Worm (Caenorhabditis elegans) whole organism, L1 larva: ENCODE data around the gene F21D12.3.

ENCODE experiments used
- C04F5.9 ChIP-seq: sonication (generic microtip); optimal IDR thresholded peaks from 2 replicates; lab custom pipeline; 2016; ENCODE audit warnings: missing genetic modification characterization, missing compliant biosample characterization
- C16A3.4 ChIP-seq: fragments of 150-350 bp; optimal IDR thresholded peaks from 2 replicates; lab custom pipeline; 2014; ENCODE audit warnings: missing biosample characterization, missing genetic modification characterization
- F16B12.6 ChIP-seq: fragments of 150-350 bp; optimal IDR thresholded peaks from 2 replicates; lab custom pipeline; 2014; ENCODE audit warnings: missing biosample characterization, missing genetic modification characterization
- Y116A8C.19 ChIP-seq: sonication (generic microtip); optimal IDR thresholded peaks from 2 replicates; lab custom pipeline; 2016; ENCODE audit warnings: missing compliant biosample characterization, missing genetic modification characterization, borderline replicate concordance
- aha-1 ChIP-seq: fragments of 150-350 bp; optimal IDR thresholded peaks from 2 replicates; lab custom pipeline; 2014; ENCODE audit warnings: missing biosample characterization, missing genetic modification characterization
- alr-1 ChIP-seq: fragments of 200-800 bp; sonication (Bioruptor generic); optimal IDR thresholded peaks from 2 replicates; lab custom pipeline; 2018; ENCODE audit warnings: borderline replicate concordance, mild to moderate bottlenecking, missing genetic modification characterization, missing compliant biosample characterization
- ama-1 ChIP-seq: fragments of 150-350 bp; optimal IDR thresholded peaks from 2 replicates; lab custom pipeline; 2014
- blmp-1 ChIP-seq: fragments of 150-350 bp; optimal IDR thresholded peaks from 2 replicates; lab custom pipeline; 2014; ENCODE audit warnings: missing biosample characterization, missing genetic modification characterization
- ceh-63 ChIP-seq: fragments of 200-800 bp; sonication (Bioruptor generic); optimal IDR thresholded peaks from 2 replicates; lab custom pipeline; 2018; ENCODE audit warnings: mild to moderate bottlenecking, missing genetic modification characterization, missing compliant biosample characterization
- ceh-82 ChIP-seq, 3 experiments: fragments of 150-350 bp in 1 of 3; sonication (generic microtip) in 2 of 3; optimal IDR thresholded peaks; 2 replicates each; lab custom pipeline; 2014 to 2017; ENCODE audit warnings: missing biosample characterization in 3 of 3, missing genetic modification characterization in 3 of 3
- dsc-1 ChIP-seq: sonication (generic microtip); optimal IDR thresholded peaks from 2 replicates; lab custom pipeline; 2016; ENCODE audit warnings: mild to moderate bottlenecking, missing genetic modification characterization, missing compliant biosample characterization
- efl-1 ChIP-seq, 4 experiments: fragments of 150-350 bp; optimal IDR thresholded peaks in 3 of 4; peaks in 1 of 4; 1 replicate in 1 of 4; 2 replicates in 3 of 4; lab custom pipeline; 2014; ENCODE audit warnings: missing biosample characterization in 2 of 4, missing genetic modification characterization in 2 of 4, missing genetic modification reagents in 2 of 4
- efl-3 ChIP-seq: fragments of 200-800 bp; sonication (Bioruptor generic); optimal IDR thresholded peaks from 2 replicates; lab custom pipeline; 2018; ENCODE audit warnings: mild to moderate bottlenecking, missing genetic modification characterization, missing compliant biosample characterization
- egl-13 ChIP-seq: sonication (generic microtip); optimal IDR thresholded peaks from 2 replicates; lab custom pipeline; 2016; ENCODE audit warnings: missing genotype, missing genetic modification reagents, missing genetic modification characterization, missing compliant biosample characterization
- egl-27 ChIP-seq, 2 experiments: fragments of 150-350 bp in 1 of 2; sonication (generic microtip); optimal IDR thresholded peaks; 3 replicates each; lab custom pipeline; 2017 to 2018; ENCODE audit warnings: missing biosample characterization in 2 of 2, missing genetic modification characterization in 2 of 2, missing genetic modification reagents in 2 of 2
- elt-2 ChIP-seq: sonication (generic microtip); optimal IDR thresholded peaks from 2 replicates; lab custom pipeline; 2016; ENCODE audit warnings: missing genetic modification characterization, mild to moderate bottlenecking, inconsistent platforms, missing compliant biosample characterization, missing genetic modification reagents
- ets-5 ChIP-seq: fragments of 200-800 bp; sonication (Bioruptor generic); IDR thresholded peaks from 2 replicates; pipeline ENCODE4 v1.3.6; 2022; ENCODE audit warnings: missing genetic modification characterization, missing compliant biosample characterization
- fkh-10 ChIP-seq: sonication (generic microtip); optimal IDR thresholded peaks from 2 replicates; lab custom pipeline; 2017; ENCODE audit warnings: missing biosample characterization, missing genetic modification reagents, missing genetic modification characterization
- fkh-4 ChIP-seq: sonication (generic microtip); optimal IDR thresholded peaks from 2 replicates; lab custom pipeline; 2016; ENCODE audit warnings: missing compliant biosample characterization, missing genetic modification characterization, borderline replicate concordance
- fkh-8 ChIP-seq: sonication (generic microtip); optimal IDR thresholded peaks from 2 replicates; lab custom pipeline; 2016; ENCODE audit warnings: mild to moderate bottlenecking, missing genetic modification characterization, missing compliant biosample characterization
- fos-1 ChIP-seq: fragments of 150-350 bp; optimal IDR thresholded peaks from 2 replicates; lab custom pipeline; 2014; ENCODE audit warnings: missing biosample characterization, missing genetic modification characterization
- isw-1 ChIP-seq: fragments of 200-800 bp; sonication (Bioruptor generic); IDR thresholded peaks from 2 replicates; pipeline ENCODE4 v1.3.6; 2022; ENCODE audit warnings: missing genetic modification characterization, missing compliant biosample characterization
- jun-1 ChIP-seq: fragments of 150-350 bp; optimal IDR thresholded peaks from 2 replicates; lab custom pipeline; 2014; ENCODE audit warnings: missing biosample characterization, missing genetic modification reagents, missing genetic modification characterization
- lin-13 ChIP-seq: fragments of 150-350 bp; optimal IDR thresholded peaks from 2 replicates; lab custom pipeline; 2014; ENCODE audit warnings: missing biosample characterization, missing genetic modification reagents, missing genetic modification characterization
- lin-14 ChIP-seq: fragments of 200-800 bp; sonication (Bioruptor generic); optimal IDR thresholded peaks from 2 replicates; lab custom pipeline; 2018; ENCODE audit warnings: mild to moderate bottlenecking, missing genetic modification characterization, moderate library complexity, missing compliant biosample characterization
- lir-3 ChIP-seq: sonication (generic microtip); optimal IDR thresholded peaks from 2 replicates; lab custom pipeline; 2016; ENCODE audit warnings: mild to moderate bottlenecking, missing genetic modification characterization, moderate library complexity, missing compliant biosample characterization; ENCODE audit not compliant: poor library complexity
- mdl-1 ChIP-seq, 2 experiments: fragments of 150-350 bp; optimal IDR thresholded peaks; 2 replicates each; lab custom pipeline; 2014 to 2017; ENCODE audit warnings: missing biosample characterization in 2 of 2, missing genetic modification characterization in 2 of 2, inconsistent platforms in 1 of 2
- mef-2 ChIP-seq: fragments of 150-350 bp; optimal IDR thresholded peaks from 2 replicates; lab custom pipeline; 2014; ENCODE audit warnings: missing biosample characterization, missing genetic modification characterization
- nhr-11 ChIP-seq: fragments of 150-350 bp; optimal IDR thresholded peaks from 2 replicates; lab custom pipeline; 2014; ENCODE audit warnings: missing biosample characterization, missing genetic modification characterization
- nhr-12 ChIP-seq: sonication (generic microtip); optimal IDR thresholded peaks from 2 replicates; lab custom pipeline; 2017; ENCODE audit warnings: missing biosample characterization, missing genetic modification characterization
- nhr-20 ChIP-seq: sonication (generic microtip); optimal IDR thresholded peaks from 2 replicates; lab custom pipeline; 2016; ENCODE audit warnings: mild to moderate bottlenecking, missing genetic modification characterization, missing compliant biosample characterization
- nhr-237 ChIP-seq: fragments of 150-350 bp; optimal IDR thresholded peaks from 2 replicates; lab custom pipeline; 2014; ENCODE audit warnings: missing biosample characterization, missing genetic modification characterization
- nhr-47 ChIP-seq: sonication (generic microtip); optimal IDR thresholded peaks from 2 replicates; lab custom pipeline; 2016; ENCODE audit warnings: mild to moderate bottlenecking, missing genetic modification characterization, moderate library complexity, missing compliant biosample characterization
- nhr-71 ChIP-seq: sonication (generic microtip); optimal IDR thresholded peaks from 2 replicates; lab custom pipeline; 2016; ENCODE audit warnings: mild to moderate bottlenecking, missing genetic modification characterization, moderate library complexity, missing compliant biosample characterization
- pag-3 ChIP-seq: sonication (generic microtip); optimal IDR thresholded peaks from 2 replicates; lab custom pipeline; 2017; ENCODE audit warnings: missing genetic modification characterization, mild to moderate bottlenecking, missing compliant biosample characterization, antibody characterized with exemption, borderline replicate concordance; ENCODE audit not compliant: insufficient read depth
- pax-3 ChIP-seq: fragments of 200-800 bp; sonication (Bioruptor generic); optimal IDR thresholded peaks from 2 replicates; lab custom pipeline; 2018; ENCODE audit warnings: mild to moderate bottlenecking, missing genetic modification characterization, moderate library complexity, missing compliant biosample characterization
- pqm-1 ChIP-seq: sonication (generic microtip); optimal IDR thresholded peaks from 3 replicates; lab custom pipeline; 2017; ENCODE audit warnings: missing biosample characterization, missing genetic modification characterization
- skn-1 ChIP-seq: fragments of 150-350 bp; optimal IDR thresholded peaks from 2 replicates; lab custom pipeline; 2014; ENCODE audit warnings: missing biosample characterization, missing genetic modification characterization
- snpc-4 ChIP-seq: fragments of 150-350 bp; optimal IDR thresholded peaks from 2 replicates; lab custom pipeline; 2014; ENCODE audit warnings: missing biosample characterization, missing genetic modification characterization
- snu-23 ChIP-seq: sonication (generic microtip); optimal IDR thresholded peaks from 2 replicates; lab custom pipeline; 2016; ENCODE audit warnings: missing genetic modification characterization, missing compliant biosample characterization
- sox-4 ChIP-seq: sonication (generic microtip); optimal IDR thresholded peaks from 2 replicates; lab custom pipeline; 2016; ENCODE audit warnings: missing genetic modification characterization, missing compliant biosample characterization
- tlp-1 ChIP-seq: fragments of 150-350 bp; optimal IDR thresholded peaks from 2 replicates; lab custom pipeline; 2014; ENCODE audit warnings: missing biosample characterization, missing genetic modification characterization
- unc-130 ChIP-seq: fragments of 150-350 bp; optimal IDR thresholded peaks from 2 replicates; lab custom pipeline; 2017; ENCODE audit warnings: missing biosample characterization, missing genetic modification characterization, inconsistent platforms
- unc-62 ChIP-seq: fragments of 150-350 bp; optimal IDR thresholded peaks from 2 replicates; lab custom pipeline; 2014; ENCODE audit warnings: missing biosample characterization, missing genetic modification reagents, missing genetic modification characterization
- unc-98 ChIP-seq: fragments of 200-800 bp; sonication (Bioruptor generic); IDR thresholded peaks from 2 replicates; pipeline ENCODE4 v1.3.6; 2022; ENCODE audit warnings: missing genetic modification characterization, missing compliant biosample characterization
- vab-15 ChIP-seq: sonication (generic microtip); optimal IDR thresholded peaks from 2 replicates; lab custom pipeline; 2017; ENCODE audit warnings: missing genotype, mild to moderate bottlenecking, missing genetic modification characterization, missing compliant biosample characterization
- xbp-1 ChIP-seq: sonication (generic microtip); optimal IDR thresholded peaks from 2 replicates; lab custom pipeline; 2016; ENCODE audit warnings: missing genetic modification characterization, missing compliant biosample characterization
- zag-1 ChIP-seq: fragments of 150-350 bp; optimal IDR thresholded peaks from 2 replicates; lab custom pipeline; 2014; ENCODE audit warnings: missing biosample characterization, missing genetic modification characterization
- zip-4 ChIP-seq: fragments of 200-800 bp; sonication (Bioruptor generic); optimal IDR thresholded peaks from 2 replicates; lab custom pipeline; 2018; ENCODE audit warnings: mild to moderate bottlenecking, missing genetic modification characterization, moderate library complexity, missing compliant biosample characterization

Gene F21D12.3

ce11 chrII:7287709-7288108 lies 36.1 kb downstream of the F21D12.3 start (continued):
- TF ChIP-seq lin-14 (GFP tag; lab: Kevin White, UChicago) (peak; percentile 59), ama-1 (no peak), efl-1 (optimal IDR thresholded peaks at IDR 0.05; lab: Kevin White, UChicago) (no peak), efl-1 (GFP tag; optimal IDR thresholded peaks at IDR 0.05 in 1 of 2; lab: Kevin White, UChicago) (peak in 1 of 2 experiments; percentile 82), blmp-1 (tag; lab: Kevin White, UChicago) (peak; percentile 37), fkh-4 (tag; lab: Kevin White, UChicago) (no peak), zag-1 (tag; lab: Kevin White, UChicago) (no peak), efl-3 (no peak), mef-2 (no peak), unc-62 (GFP tag; lab: Kevin White, UChicago) (no peak), fos-1 (tag; lab: Kevin White, UChicago) (no peak), pqm-1 (tag; lab: Kevin White, UChicago) (no peak), nhr-237 (no peak), vab-15 (tag; lab: Kevin White, UChicago) (no peak), jun-1 (tag; lab: Kevin White, UChicago) (no peak), xbp-1 (tag; lab: Kevin White, UChicago) (no peak), lin-13 (GFP tag; lab: Kevin White, UChicago) (no peak), ceh-63 (GFP tag; lab: Kevin White, UChicago) (no peak), pag-3 (tag; lab: Kevin White, UChicago) (no peak), mdl-1 (tag; optimal IDR thresholded peaks at IDR 0.05; lab: Kevin White, UChicago) (no peak), unc-130 (no peak), aha-1 (tag; lab: Kevin White, UChicago) (no peak), snpc-4 (tag; lab: Kevin White, UChicago) (no peak), alr-1 (tag; lab: Kevin White, UChicago) (no peak), nhr-12 (tag; lab: Kevin White, UChicago) (no peak), egl-27 (tag; optimal IDR thresholded peaks at IDR 0.05; lab: Kevin White, UChicago) (no peak), Y116A8C.19 (tag; lab: Kevin White, UChicago) (no peak), zip-4 (GFP tag; lab: Kevin White, UChicago) (peak; percentile 14), unc-98 (GFP tag; lab: Robert Waterston, UW) (no peak), skn-1 (tag; lab: Kevin White, UChicago) (peak; percentile 0), C04F5.9 (tag; lab: Kevin White, UChicago) (no peak), tlp-1 (tag; lab: Kevin White, UChicago) (no peak), fkh-8 (tag; lab: Kevin White, UChicago) (no peak), ets-5 (no peak), fkh-10 (no peak)

DNA sequence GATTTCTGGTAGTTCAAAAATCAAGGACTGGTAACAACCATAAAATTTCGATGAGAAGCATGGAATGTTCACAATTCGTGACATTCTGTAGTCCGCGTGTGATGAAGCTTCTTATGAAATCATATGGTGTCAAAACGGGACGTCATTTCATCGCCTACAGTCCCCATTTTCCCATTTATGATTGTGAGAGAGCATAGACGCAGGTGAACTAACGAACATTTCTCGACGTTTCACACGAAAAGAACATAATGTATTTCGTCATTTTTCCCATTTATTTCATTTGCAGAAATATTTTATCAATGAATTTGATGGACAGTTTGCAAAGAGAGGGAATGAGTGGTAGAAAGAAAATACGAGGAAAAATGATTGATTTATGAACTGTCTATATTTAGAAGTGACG lies 36.7 kb downstream of the F21D12.3 start:
- TF ChIP-seq efl-1 (optimal IDR thresholded peaks at IDR 0.05; lab: Kevin White, UChicago), result no peak
- TF ChIP-seq efl-1 (GFP tag; optimal IDR thresholded peaks at IDR 0.05 in 1 of 2; lab: Kevin White, UChicago), result peak in 1 of 2 experiments; percentile 59
- no peak for TF ChIP-seq nhr-12 (tag; lab: Kevin White, UChicago)

- no peak for TF ChIP-seq isw-1 (GFP tag; lab: Robert Waterston, UW)
- TF ChIP-seq fkh-8 (tag; lab: Kevin White, UChicago), result peak; percentile 29
- no peak for TF ChIP-seq elt-2 (tag; lab: Kevin White, UChicago)
- TF ChIP-seq nhr-12 (tag; lab: Kevin White, UChicago), result no peak
- TF ChIP-seq ceh-63 (GFP tag; lab: Kevin White, UChicago), result no peak
- peak; percentile 70 for TF ChIP-seq sox-4 (tag; lab: Kevin White, UChicago)
- peak; percentile 6 for TF ChIP-seq nhr-20 (tag; lab: Kevin White, UChicago)
- peak; percentile 22 for TF ChIP-seq lir-3 (tag; lab: Kevin White, UChicago)
- no peak for TF ChIP-seq ceh-82 (tag; optimal IDR thresholded peaks at IDR 0.05; lab: Kevin White, UChicago)
- TF ChIP-seq pax-3 (tag; lab: Kevin White, UChicago), result peak; percentile 81
- TF ChIP-seq aha-1 (tag; lab: Kevin White, UChicago), result no peak
- peak; percentile 99 for TF ChIP-seq dsc-1 (tag; lab: Kevin White, UChicago)
- no peak for TF ChIP-seq nhr-237
- peak; percentile 33 for TF ChIP-seq egl-13 (tag; lab: Kevin White, UChicago)
- peak; percentile 56 for TF ChIP-seq nhr-47 (tag; lab: Kevin White, UChicago)
- no peak for TF ChIP-seq snu-23 (GFP tag; lab: Kevin White, UChicago)
- TF ChIP-seq nhr-11 (tag; lab: Kevin White, UChicago), result peak; percentile 16
- TF ChIP-seq C16A3.4, result no peak
- peak; percentile 39 for TF ChIP-seq nhr-71 (tag; lab: Kevin White, UChicago)
- TF ChIP-seq F16B12.6 (tag; lab: Kevin White, UChicago), result no peak
- peak; percentile 56 for TF ChIP-seq fkh-4 (tag; lab: Kevin White, UChicago)
- TF ChIP-seq, all 84 proteins: peak for 11
Measured at ce11 chrII:7283063-7283462, 40.8 kb downstream of the F21D12.3 start.
